Worm (Caenorhabditis elegans) whole organism, L2 larva: ENCODE results near the gene nspb-8.

Experiments
- ama-1 ChIP-seq: fragments of 150-350 bp; optimal IDR thresholded peaks from 2 replicates; lab custom pipeline; 2018; ENCODE audit warnings: inconsistent platforms
- ceh-82 ChIP-seq: fragments of 150-350 bp; optimal IDR thresholded peaks from 2 replicates; lab custom pipeline; 2014; ENCODE audit warnings: missing biosample characterization, missing genetic modification characterization
- mab-5 ChIP-seq: fragments of 150-350 bp; optimal IDR thresholded peaks from 2 replicates; lab custom pipeline; 2014; ENCODE audit warnings: missing biosample characterization, missing genetic modification characterization
- nhr-11 ChIP-seq: fragments of 150-350 bp; optimal IDR thresholded peaks from 2 replicates; lab custom pipeline; 2014; ENCODE audit warnings: missing biosample characterization, missing genetic modification characterization
- nhr-12 ChIP-seq: fragments of 150-350 bp; optimal IDR thresholded peaks from 2 replicates; lab custom pipeline; 2014; ENCODE audit warnings: missing biosample characterization, missing genetic modification characterization
- nhr-25 ChIP-seq: fragments of 150-350 bp; sonication (generic microtip); optimal IDR thresholded peaks from 3 replicates; lab custom pipeline; 2014; ENCODE audit warnings: missing biosample characterization, missing genetic modification characterization
- unc-55 ChIP-seq: fragments of 150-350 bp; sonication (generic microtip); optimal IDR thresholded peaks from 3 replicates; lab custom pipeline; 2014; ENCODE audit warnings: missing biosample characterization, missing genetic modification reagents, missing genetic modification characterization
- unc-62 ChIP-seq: fragments of 150-350 bp; optimal IDR thresholded peaks from 2 replicates; lab custom pipeline; 2014; ENCODE audit warnings: missing biosample characterization, missing genetic modification reagents, missing genetic modification characterization
- ztf-11 ChIP-seq: sonication (generic microtip); optimal IDR thresholded peaks from 2 replicates; lab custom pipeline; 2017; ENCODE audit warnings: missing biosample characterization, missing genetic modification characterization

ce11 chrII:14602735-14603134, 22.3 kb upstream of the nspb-8 start:
- TF ChIP-seq ztf-11 (no peak), nhr-25 (no peak), nhr-12 (tag; lab: Kevin White, UChicago) (no peak), nhr-11 (tag; lab: Kevin White, UChicago) (no peak), ceh-82 (tag; lab: Kevin White, UChicago) (no peak), ama-1 (lab: Kevin White, UChicago) (no peak), mab-5 (tag; lab: Kevin White, UChicago) (no peak), unc-55 (no peak), unc-62 (no peak)
